Fruit fly (Drosophila melanogaster): ENCODE measurements around the gene spidey.

DNA sequence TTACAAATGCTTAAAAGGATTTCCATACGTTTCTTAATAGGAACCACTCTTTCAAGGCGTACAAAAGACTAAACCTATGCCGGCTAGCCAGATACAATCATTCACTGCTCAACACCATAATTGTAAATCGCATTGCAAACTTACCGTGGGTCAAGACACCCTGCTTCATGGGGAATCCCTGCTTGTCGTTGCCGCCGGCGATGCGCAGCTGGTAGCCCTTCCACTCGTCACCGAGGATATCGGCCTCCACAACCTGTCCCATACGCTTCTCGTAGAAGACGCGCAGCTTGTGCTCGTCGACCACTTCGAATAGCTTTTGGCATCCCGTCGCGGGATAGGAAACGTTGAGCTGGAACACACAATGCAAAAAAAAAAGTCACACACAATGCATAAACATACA, 8.1 kb upstream of the spidey start:
- TF ChIP-seq h (optimal IDR thresholded peaks at IDR 0.05) (no peak), Sin3A (optimal IDR thresholded peaks at IDR 0.05) (no peak)

Measured in Kc167 (cell line).